Worm (Caenorhabditis elegans): ENCODE results near the gene C04E6.12.

- TF ChIP-seq ceh-20 (GFP tag; IDR thresholded peaks at IDR 0.05) (no peak), dpl-1 (GFP tag; optimal IDR thresholded peaks at IDR 0.05) (no peak), lin-1 (GFP tag; IDR thresholded peaks at IDR 0.05) (no peak), jun-1 (tag; optimal IDR thresholded peaks at IDR 0.05) (no peak), mep-1 (tag; optimal IDR thresholded peaks at IDR 0.05) (no peak), unc-62 (GFP tag; optimal IDR thresholded peaks at IDR 0.05 in 1 of 2) (no peak), unc-62 (tag; optimal IDR thresholded peaks at IDR 0.05) (no peak), daf-16 (GFP tag; optimal IDR thresholded peaks at IDR 0.05) (no peak), daf-16 (tag; optimal IDR thresholded peaks at IDR 0.05) (no peak), ceh-44 (GFP tag; IDR thresholded peaks at IDR 0.05) (no peak), php-3 (GFP tag; IDR thresholded peaks at IDR 0.05) (no peak), lin-39 (tag; optimal IDR thresholded peaks at IDR 0.05) (no peak), pha-4 (GFP tag; IDR thresholded peaks at IDR 0.05) (no peak), pha-4 (tag; optimal IDR thresholded peaks at IDR 0.05) (no peak)
Observed at ce11 chrV:5927347-5927746, 7.6 kb upstream of the C04E6.12 start, which contains the start of gene srsx-17.
